In the genomic region with DNA sequence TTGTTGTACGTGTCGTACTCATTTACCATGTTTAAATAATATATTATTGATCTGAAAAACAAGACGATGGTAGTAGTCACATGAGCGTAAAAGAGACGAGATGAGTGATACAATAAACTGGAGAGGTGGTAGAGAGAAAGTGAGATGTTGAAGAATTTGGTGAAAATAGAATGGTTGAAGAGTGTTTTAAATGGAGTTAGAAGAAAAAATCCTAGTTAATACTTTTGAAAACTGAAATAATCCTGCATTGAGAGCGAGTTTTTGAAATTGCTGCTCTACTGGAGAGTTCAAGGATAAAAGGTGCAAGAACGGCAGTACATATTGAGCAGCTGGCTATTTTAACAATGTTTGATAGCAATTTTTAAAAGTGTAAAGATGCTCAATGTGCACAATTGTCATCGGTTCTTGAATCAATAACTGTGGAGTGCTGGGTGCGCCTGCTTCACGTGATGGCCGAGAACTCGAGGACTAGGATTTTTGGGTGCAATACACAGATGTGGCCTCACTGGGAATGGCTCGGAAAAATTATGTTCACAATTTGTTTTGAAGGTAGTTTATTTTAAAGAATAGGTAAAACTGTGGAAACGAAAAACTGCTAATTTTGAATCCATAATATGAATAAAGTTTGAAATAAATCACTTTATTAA, we compare ENCODE assay signal across 7 worm cellular contexts.
TF ChIP-seq lines count a peak whose summit lies in the region.

A gene (minus strand): TSS at position 51 of the 647 bp plus-strand sequence.

TF ChIP-seq in whole organism, L1 larva, 84 proteins besides CTCF, POLR2A, EP300 and RAD21 (continues in another document):
- TF ChIP-seq sptf-1 (tag; optimal IDR thresholded peaks at IDR 0.05; lab: Kevin White, UChicago): no peak
- TF ChIP-seq blmp-1 (tag; optimal IDR thresholded peaks at IDR 0.05; lab: Kevin White, UChicago): peak; percentile 23
- no peak for TF ChIP-seq isw-1 (GFP tag; IDR thresholded peaks at IDR 0.05; lab: Robert Waterston, UW)
- TF ChIP-seq nhr-77 (tag; optimal IDR thresholded peaks at IDR 0.05; lab: Kevin White, UChicago): no peak
- no peak for TF ChIP-seq pag-3 (tag; optimal IDR thresholded peaks at IDR 0.05; lab: Kevin White, UChicago; ENCODE audit: borderline replicate concordance, insufficient read depth)
- no peak for TF ChIP-seq vab-15 (tag; optimal IDR thresholded peaks at IDR 0.05; lab: Kevin White, UChicago)
- TF ChIP-seq lin-35 (GFP tag; optimal IDR thresholded peaks at IDR 0.05; lab: Kevin White, UChicago): peak in 1 of 2 experiments; percentile 18
- no peak for TF ChIP-seq ces-1 (GFP tag; optimal IDR thresholded peaks at IDR 0.05; lab: Kevin White, UChicago)
- TF ChIP-seq nhr-19 (GFP tag; conservative IDR thresholded peaks at IDR 0.05; lab: Robert Waterston, UW): 0 out of 2 replicates have a peak, but pooled peaks have one; percentile 7
- TF ChIP-seq mep-1 (tag; optimal IDR thresholded peaks at IDR 0.05; lab: Kevin White, UChicago): peak; percentile 48
- TF ChIP-seq unc-98 (GFP tag; IDR thresholded peaks at IDR 0.05; lab: Robert Waterston, UW): no peak

TF ChIP-seq in whole organism, L2 larva, 48 proteins besides CTCF, POLR2A, EP300 and RAD21 (continues in another document):
- TF ChIP-seq lsy-2 (tag; optimal IDR thresholded peaks at IDR 0.05; lab: Kevin White, UChicago) (peak in 1 of 2 experiments; percentile 34), R02D3.7 (tag; optimal IDR thresholded peaks at IDR 0.05; lab: Kevin White, UChicago) (no peak), ZK546.5 (tag; optimal IDR thresholded peaks at IDR 0.05; lab: Kevin White, UChicago) (no peak), fos-1 (tag; optimal IDR thresholded peaks at IDR 0.05; lab: Kevin White, UChicago) (peak; percentile 1), crh-2 (tag; optimal IDR thresholded peaks at IDR 0.05; lab: Kevin White, UChicago) (no peak), gmeb-1 (tag; optimal IDR thresholded peaks at IDR 0.05; lab: Kevin White, UChicago) (peak; percentile 8), peb-1 (tag; optimal IDR thresholded peaks at IDR 0.05; lab: Kevin White, UChicago) (no peak), ztf-4 (tag; optimal IDR thresholded peaks at IDR 0.05; lab: Kevin White, UChicago) (no peak), ama-1 (optimal IDR thresholded peaks at IDR 0.05; lab: Kevin White, UChicago) (no peak), ztf-11 (tag; optimal IDR thresholded peaks at IDR 0.05; lab: Kevin White, UChicago) (no peak), zag-1 (tag; optimal IDR thresholded peaks at IDR 0.05; lab: Kevin White, UChicago) (no peak), nhr-129 (tag; optimal IDR thresholded peaks at IDR 0.05; lab: Kevin White, UChicago) (peak; percentile 17), sem-4 (tag; optimal IDR thresholded peaks at IDR 0.05; lab: Kevin White, UChicago) (no peak)

TF ChIP-seq in whole organism, L3 larva, 47 proteins besides CTCF, POLR2A, EP300 and RAD21 (continues in another document):
- no peak for TF ChIP-seq skn-1 (tag; optimal IDR thresholded peaks at IDR 0.05; lab: Kevin White, UChicago)
- TF ChIP-seq R02D3.7 (tag; optimal IDR thresholded peaks at IDR 0.05; lab: Kevin White, UChicago): no peak
- TF ChIP-seq elt-1 (tag; optimal IDR thresholded peaks at IDR 0.05; lab: Kevin White, UChicago): no peak
- no peak for TF ChIP-seq eor-1 (tag; optimal IDR thresholded peaks at IDR 0.05; lab: Kevin White, UChicago)
- no peak for TF ChIP-seq nhr-23 (tag; optimal IDR thresholded peaks at IDR 0.05; lab: Kevin White, UChicago)
- no peak for TF ChIP-seq egl-27 (tag; optimal IDR thresholded peaks at IDR 0.05; lab: Kevin White, UChicago)
- no peak for TF ChIP-seq egl-5 (tag; optimal IDR thresholded peaks at IDR 0.05; lab: Kevin White, UChicago)
- TF ChIP-seq ceh-28 (tag; optimal IDR thresholded peaks at IDR 0.05; lab: Kevin White, UChicago): no peak
- no peak for TF ChIP-seq aly-2 (tag; optimal IDR thresholded peaks at IDR 0.05; lab: Kevin White, UChicago)
- no peak for TF ChIP-seq nhr-12 (tag; optimal IDR thresholded peaks at IDR 0.05; lab: Kevin White, UChicago)
- no peak for TF ChIP-seq jun-1 (tag; optimal IDR thresholded peaks at IDR 0.05; lab: Kevin White, UChicago)
- TF ChIP-seq ama-1 (optimal IDR thresholded peaks at IDR 0.05; lab: Kevin White, UChicago): no peak
- TF ChIP-seq mdl-1 (tag; optimal IDR thresholded peaks at IDR 0.05; lab: Kevin White, UChicago): no peak

TF ChIP-seq in whole organism, L4 larva, 104 proteins besides CTCF, POLR2A, EP300 and RAD21 (continues in another document):
- TF ChIP-seq F44E2.7 (GFP tag; IDR thresholded peaks at IDR 0.05; lab: Robert Waterston, UW) (no peak), ceh-20 (GFP tag; IDR thresholded peaks at IDR 0.05; lab: Robert Waterston, UW) (no peak), Y48G9A.11 (GFP tag; IDR thresholded peaks at IDR 0.05; lab: Robert Waterston, UW) (no peak), T26A8.4 (GFP tag; IDR thresholded peaks at IDR 0.05; lab: Robert Waterston, UW) (no peak), egl-27 (tag; optimal IDR thresholded peaks at IDR 0.05; lab: Kevin White, UChicago) (no peak), ces-1 (GFP tag; optimal IDR thresholded peaks at IDR 0.05; lab: Kevin White, UChicago) (no peak), hif-1 (tag; optimal IDR thresholded peaks at IDR 0.05; lab: Kevin White, UChicago) (peak in 1 of 2 experiments; percentile 19), lsy-2 (tag; optimal IDR thresholded peaks at IDR 0.05; lab: Kevin White, UChicago) (peak in 1 of 2 experiments; percentile 38), sdz-12 (GFP tag; optimal IDR thresholded peaks at IDR 0.05; lab: Kevin White, UChicago) (no peak), lin-29 (GFP tag; IDR thresholded peaks at IDR 0.05; lab: Robert Waterston, UW) (no peak), mxl-2 (GFP tag; conservative IDR thresholded peaks at IDR 0.05; lab: Robert Waterston, UW) (no peak), aly-2 (tag; optimal IDR thresholded peaks at IDR 0.05; lab: Kevin White, UChicago) (no peak), ctbp-1 (GFP tag; IDR thresholded peaks at IDR 0.05; lab: Robert Waterston, UW) (no peak)

TF ChIP-seq in whole organism, late embryonic, 69 proteins besides CTCF, POLR2A, EP300 and RAD21:
- TF ChIP-seq ceh-14 (tag; optimal IDR thresholded peaks at IDR 0.05; lab: Kevin White, UChicago) (no peak), ceh-31 (tag; optimal IDR thresholded peaks at IDR 0.05; lab: Kevin White, UChicago) (peak; percentile 30), gmeb-2 (tag; optimal IDR thresholded peaks at IDR 0.05; lab: Kevin White, UChicago) (no peak), hlh-30 (tag; optimal IDR thresholded peaks at IDR 0.05; lab: Kevin White, UChicago; ENCODE audit: insufficient read depth) (peak; percentile 47), unc-55 (GFP tag; optimal IDR thresholded peaks at IDR 0.05; lab: Kevin White, UChicago) (no peak), ceh-22 (tag; optimal IDR thresholded peaks at IDR 0.05; lab: Kevin White, UChicago) (no peak), hlh-15 (tag; optimal IDR thresholded peaks at IDR 0.05; lab: Kevin White, UChicago) (no peak), syd-9 (tag; optimal IDR thresholded peaks at IDR 0.05; lab: Kevin White, UChicago) (no peak), npax-4 (tag; optimal IDR thresholded peaks at IDR 0.05; lab: Kevin White, UChicago) (no peak), unc-42 (tag; optimal IDR thresholded peaks at IDR 0.05; lab: Kevin White, UChicago) (no peak), ceh-48 (tag; optimal IDR thresholded peaks at IDR 0.05; lab: Kevin White, UChicago) (peak; percentile 25)

TF ChIP-seq in whole organism, mixed stage, embryonic, 35 proteins besides CTCF, POLR2A, EP300 and RAD21:
- TF ChIP-seq lin-32 (GFP tag; optimal IDR thresholded peaks at IDR 0.05; lab: Kevin White, UChicago) (no peak), zip-8 (tag; optimal IDR thresholded peaks at IDR 0.05; lab: Kevin White, UChicago) (no peak), M03D4.4 (tag; optimal IDR thresholded peaks at IDR 0.05; lab: Kevin White, UChicago) (no peak), mls-2 (tag; optimal IDR thresholded peaks at IDR 0.05; lab: Kevin White, UChicago) (no peak), nhr-2 (tag; optimal IDR thresholded peaks at IDR 0.05; lab: Kevin White, UChicago) (no peak), ceh-39 (tag; optimal IDR thresholded peaks at IDR 0.05; lab: Kevin White, UChicago) (peak; percentile 7), hlh-1 (tag; optimal IDR thresholded peaks at IDR 0.05; lab: Kevin White, UChicago) (peak; percentile 49), elt-1 (tag; optimal IDR thresholded peaks at IDR 0.05; lab: Kevin White, UChicago; ENCODE audit: borderline replicate concordance, insufficient read depth) (no peak), drap-1 (GFP tag; optimal IDR thresholded peaks at IDR 0.05; lab: Kevin White, UChicago) (no peak), unc-120 (tag; optimal IDR thresholded peaks at IDR 0.05; lab: Kevin White, UChicago; ENCODE audit: poor library complexity, severe bottlenecking) (no peak), cnd-1 (tag; optimal IDR thresholded peaks at IDR 0.05; lab: Kevin White, UChicago) (no peak)

TF ChIP-seq in whole organism, young adult, 124 proteins besides CTCF, POLR2A, EP300 and RAD21:
- TF ChIP-seq F39B2.1 (GFP tag; IDR thresholded peaks at IDR 0.05; lab: Robert Waterston, UW) (no peak), egl-44 (GFP tag; IDR thresholded peaks at IDR 0.05; lab: Robert Waterston, UW) (no peak), mcd-1 (GFP tag; IDR thresholded peaks at IDR 0.05; lab: Robert Waterston, UW) (peak; percentile 39; the same call in 1 of the 2 replicates), nhr-80 (tag; optimal IDR thresholded peaks at IDR 0.05; lab: Kevin White, UChicago) (peak; percentile 22), lin-40 (tag; optimal IDR thresholded peaks at IDR 0.05; lab: Kevin White, UChicago) (no peak), let-607 (tag; optimal IDR thresholded peaks at IDR 0.05; lab: Kevin White, UChicago) (peak in 1 of 2 experiments; percentile 7), attf-5 (GFP tag; optimal IDR thresholded peaks at IDR 0.05; lab: Kevin White, UChicago) (peak; percentile 13), hmg-1.2 (GFP tag; IDR thresholded peaks at IDR 0.05; lab: Robert Waterston, UW) (0 out of 2 replicates have a peak, but pooled peaks have one; percentile 18), F55B11.4 (tag; optimal IDR thresholded peaks at IDR 0.05; lab: Kevin White, UChicago; ENCODE audit: borderline replicate concordance, insufficient read depth) (no peak), Y56A3A.18 (GFP tag; IDR thresholded peaks at IDR 0.05; lab: Robert Waterston, UW) (no peak), ceh-91 (GFP tag; IDR thresholded peaks at IDR 0.05; lab: Robert Waterston, UW) (peak; percentile 20; the same call in 1 of the 2 replicates)
